Worm (Caenorhabditis elegans) whole organism, mixed stage, embryonic: ENCODE data around the gene umps-1.

Experiments used
- cnd-1 ChIP-seq: fragments of 200-800 bp; sonication (Bioruptor generic); optimal IDR thresholded peaks from 2 replicates; lab custom pipeline; 2018; ENCODE audit warnings: mild to moderate bottlenecking, missing genetic modification characterization, missing compliant biosample characterization
- elt-1 ChIP-seq: sonication (generic microtip); optimal IDR thresholded peaks from 2 replicates; lab custom pipeline; 2017; ENCODE audit warnings: missing genetic modification characterization, mild to moderate bottlenecking, missing compliant biosample characterization, antibody characterized with exemption, moderate library complexity, borderline replicate concordance; ENCODE audit not compliant: insufficient read depth
- lin-13 ChIP-seq: fragments of 150-350 bp; optimal IDR thresholded peaks from 2 replicates; lab custom pipeline; 2014; ENCODE audit warnings: missing biosample characterization, missing genetic modification characterization
- lsy-2 ChIP-seq: fragments of 150-350 bp; optimal IDR thresholded peaks from 2 replicates; lab custom pipeline; 2014; ENCODE audit warnings: missing biosample characterization, missing genetic modification characterization
- mep-1 ChIP-seq: fragments of 150-350 bp; optimal IDR thresholded peaks from 2 replicates; lab custom pipeline; 2017; ENCODE audit warnings: missing biosample characterization, missing genetic modification reagents, missing genetic modification characterization, inconsistent platforms
- nhr-76 ChIP-seq: sonication (generic microtip); optimal IDR thresholded peaks from 2 replicates; lab custom pipeline; 2017; ENCODE audit warnings: missing biosample characterization, missing genetic modification characterization
- pha-4 ChIP-seq: fragments of 150-350 bp; optimal IDR thresholded peaks from 2 replicates; lab custom pipeline; 2018; ENCODE audit warnings: missing biosample characterization, missing genetic modification reagents, missing genetic modification characterization

DNA sequence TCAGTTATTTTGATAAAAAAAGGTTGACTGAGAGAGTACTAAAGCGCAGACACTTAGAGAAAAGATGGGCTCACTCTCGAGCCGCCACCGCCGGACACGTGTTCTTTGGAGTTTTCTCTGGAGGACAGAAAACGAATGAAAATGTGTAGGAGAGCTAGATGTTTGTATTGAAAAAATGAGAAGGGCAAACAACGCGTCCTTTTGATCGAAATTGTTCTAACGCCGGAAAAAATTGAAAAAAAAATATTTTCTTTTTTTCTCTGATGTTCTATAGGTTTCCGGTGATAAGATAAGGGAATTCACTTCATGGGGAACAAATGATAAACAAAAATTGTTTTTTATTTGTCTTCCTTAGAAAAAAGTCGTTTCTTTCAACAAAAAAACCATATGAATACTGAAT is 27.6 kb downstream of the umps-1 start:
- TF ChIP-seq cnd-1 (no peak), lin-13 (tag; lab: Kevin White, UChicago) (no peak), mep-1 (no peak), elt-1 (tag; lab: Kevin White, UChicago) (no peak), lsy-2 (tag; lab: Kevin White, UChicago) (no peak), nhr-76 (tag; lab: Kevin White, UChicago) (no peak), pha-4 (no peak)
